Fruit fly (Drosophila melanogaster): ENCODE measurements around the gene CG4880.

DNA sequence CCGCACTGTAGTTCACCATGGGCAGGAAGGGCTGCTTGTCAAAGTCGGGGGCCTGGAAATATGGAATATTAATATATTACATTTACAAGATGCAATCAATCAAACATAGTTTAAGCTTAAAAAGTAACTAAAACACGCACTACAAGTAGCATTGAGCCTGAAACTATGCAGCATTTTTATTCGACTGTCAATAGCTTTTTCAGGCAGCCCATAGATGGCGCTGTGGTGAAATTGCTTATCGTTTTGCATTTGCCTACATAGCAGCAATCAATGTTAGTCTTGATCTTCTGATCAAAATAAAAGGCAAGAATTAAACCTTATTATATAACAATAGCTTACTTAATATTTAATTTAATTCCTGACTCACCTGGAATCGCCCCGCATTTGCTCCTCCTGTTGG lies 40.0 kb upstream of the CG4880 start:
- TF ChIP-seq Myc (optimal IDR thresholded peaks at IDR 0.05) (no peak), Sin3A (optimal IDR thresholded peaks at IDR 0.05) (no peak), h (optimal IDR thresholded peaks at IDR 0.05) (no peak)

Measured in Kc167 (cell line).